Fruit fly (Drosophila melanogaster) whole organism, embryonic: ENCODE results near the gene Sld5.

Experiments
- CG10321 ChIP-seq: fragments of 200-800 bp; sonication (Bioruptor generic); IDR thresholded peaks from 2 replicates; pipeline ENCODE4 v1.3.6; 2022; ENCODE audit warnings: missing biosample characterization, missing genetic modification characterization
- CG10543 ChIP-seq: fragments of 200-800 bp; sonication (Bioruptor generic); optimal IDR thresholded peaks from 3 replicates; lab custom pipeline; 2017; ENCODE audit warnings: missing biosample characterization, mild to moderate bottlenecking, missing genetic modification characterization, moderate library complexity
- CG11456 ChIP-seq: fragments of 200-800 bp; sonication (Bioruptor generic); IDR thresholded peaks from 3 replicates; pipeline ENCODE4 v1.3.6; 2022; ENCODE audit warnings: missing biosample characterization, missing genetic modification characterization
- CG13123 ChIP-seq: fragments of 200-800 bp; sonication (Bioruptor generic); optimal IDR thresholded peaks from 2 replicates; lab custom pipeline; 2016; ENCODE audit warnings: missing biosample characterization, missing genetic modification characterization
- CG13287 ChIP-seq: fragments of 200-800 bp; sonication (Bioruptor generic); IDR thresholded peaks from 2 replicates; pipeline ENCODE4 v1.3.6; 2022; ENCODE audit warnings: missing biosample characterization, missing genetic modification characterization; ENCODE audit not compliant: partially characterized antibody
- CG14014 ChIP-seq: fragments of 200-800 bp; sonication (Bioruptor generic); IDR thresholded peaks from 2 replicates; pipeline ENCODE4 v1.3.6; 2022; ENCODE audit warnings: missing biosample characterization, missing genetic modification characterization
- CG1529 ChIP-seq: fragments of 200-800 bp; sonication (Bioruptor generic); optimal IDR thresholded peaks from 3 replicates; lab custom pipeline; 2018; ENCODE audit warnings: missing biosample characterization, missing genetic modification characterization
- CG17612 ChIP-seq: fragments of 200-800 bp; sonication (Bioruptor generic); IDR thresholded peaks from 2 replicates; pipeline ENCODE4 v1.3.6; 2022; ENCODE audit warnings: missing biosample characterization, missing genetic modification characterization
- CG30431 ChIP-seq: fragments of 200-800 bp; sonication (Bioruptor generic); optimal IDR thresholded peaks from 2 replicates; lab custom pipeline; 2017; ENCODE audit warnings: missing biosample characterization, missing genetic modification characterization
- CG3163 ChIP-seq: fragments of 200-800 bp; sonication (Bioruptor generic); optimal IDR thresholded peaks from 3 replicates; lab custom pipeline; 2016; ENCODE audit warnings: missing biosample characterization, missing genetic modification characterization
- CG3281 ChIP-seq: fragments of 200-800 bp; sonication (Bioruptor generic); optimal IDR thresholded peaks from 3 replicates; lab custom pipeline; 2017; ENCODE audit warnings: missing biosample characterization, mild to moderate bottlenecking, missing genetic modification characterization
- CG34376 ChIP-seq: fragments of 200-800 bp; sonication (Bioruptor generic); optimal IDR thresholded peaks from 2 replicates; lab custom pipeline; 2018; ENCODE audit warnings: missing biosample characterization, mild to moderate bottlenecking, missing genetic modification characterization
- CG3838 ChIP-seq: fragments of 200-800 bp; sonication (Bioruptor generic); optimal IDR thresholded peaks from 3 replicates; lab custom pipeline; 2016; ENCODE audit warnings: missing biosample characterization, missing genetic modification characterization
- CG4328 ChIP-seq: fragments of 200-800 bp; sonication (Bioruptor generic); optimal IDR thresholded peaks from 3 replicates; lab custom pipeline; 2017; ENCODE audit warnings: missing biosample characterization, missing genetic modification reagents, missing genetic modification characterization
- CG4424 ChIP-seq: fragments of 200-800 bp; sonication (Bioruptor generic); optimal IDR thresholded peaks from 3 replicates; lab custom pipeline; 2016; ENCODE audit warnings: missing biosample characterization, missing genetic modification characterization
- CG7928 ChIP-seq: fragments of 200-800 bp; sonication (Bioruptor generic); optimal IDR thresholded peaks from 2 replicates; lab custom pipeline; 2017; ENCODE audit warnings: missing biosample characterization, mild to moderate bottlenecking, missing genetic modification characterization
- CG7987 ChIP-seq: fragments of 200-800 bp; sonication (Bioruptor generic); optimal IDR thresholded peaks from 2 replicates; lab custom pipeline; 2018; ENCODE audit warnings: missing biosample characterization, mild to moderate bottlenecking, missing genetic modification characterization, moderate library complexity
- CG9932 ChIP-seq: fragments of 200-800 bp; sonication (Bioruptor generic); IDR thresholded peaks from 2 replicates; pipeline ENCODE4 v1.3.6; 2022; ENCODE audit warnings: missing biosample characterization, missing genetic modification characterization
- D19A ChIP-seq: fragments of 200-800 bp; optimal IDR thresholded peaks from 3 replicates; lab custom pipeline; 2019; ENCODE audit warnings: missing biosample characterization, mild to moderate bottlenecking, missing genetic modification characterization, moderate library complexity
- Dip3 ChIP-seq: fragments of 200-800 bp; sonication (Bioruptor generic); optimal IDR thresholded peaks from 3 replicates; lab custom pipeline; 2016; ENCODE audit warnings: missing biosample characterization, missing genetic modification characterization
- ERR ChIP-seq: fragments of 200-800 bp; sonication (Bioruptor generic); optimal IDR thresholded peaks from 2 replicates; lab custom pipeline; 2016; ENCODE audit warnings: missing biosample characterization, missing genetic modification characterization
- Eip74EF ChIP-seq, 2 experiments: fragments of 200-800 bp in 1 of 2; fragments of >200 bp in 1 of 2; sonication (Bioruptor generic) in 1 of 2; optimal IDR thresholded peaks; 2 replicates each; lab custom pipeline; 2017 to 2019; ENCODE audit warnings: missing biosample characterization in 2 of 2, missing genetic modification characterization in 2 of 2, mild to moderate bottlenecking in 1 of 2, moderate library complexity in 1 of 2
- Elba2 ChIP-seq: fragments of 200-800 bp; sonication (Bioruptor generic); optimal IDR thresholded peaks from 3 replicates; lab custom pipeline; 2016; ENCODE audit warnings: missing biosample characterization, missing genetic modification characterization
- Hr78 ChIP-seq, 2 experiments: fragments of 200-800 bp in 1 of 2; fragments of >200 bp in 1 of 2; sonication (Bioruptor generic) in 1 of 2; optimal IDR thresholded peaks; 2 replicates each; lab custom pipeline; 2017 to 2019; ENCODE audit warnings: missing biosample characterization in 2 of 2, missing genetic modification characterization in 2 of 2, mild to moderate bottlenecking in 1 of 2, moderate library complexity in 1 of 2
- Jarid2 ChIP-seq: fragments of 200-800 bp; sonication (Bioruptor generic); optimal IDR thresholded peaks from 3 replicates; lab custom pipeline; 2017; ENCODE audit warnings: mild to moderate bottlenecking, missing biosample characterization, missing genetic modification reagents, missing genetic modification characterization
- MBD-R2 ChIP-seq: fragments of 200-800 bp; sonication (Bioruptor generic); IDR thresholded peaks from 2 replicates; pipeline ENCODE4 v1.3.6; 2022; ENCODE audit warnings: missing biosample characterization, missing genetic modification characterization
- Mad ChIP-seq: fragments of 200-800 bp; sonication (Bioruptor generic); optimal IDR thresholded peaks from 2 replicates; lab custom pipeline; 2016; ENCODE audit warnings: missing biosample characterization, missing genetic modification characterization
- Max ChIP-seq: fragments of 200-800 bp; sonication (Bioruptor generic); optimal IDR thresholded peaks from 2 replicates; lab custom pipeline; 2016; ENCODE audit warnings: missing biosample characterization, mild to moderate bottlenecking, missing genetic modification characterization
- Mes4 ChIP-seq: fragments of 200-800 bp; sonication (Bioruptor generic); optimal IDR thresholded peaks from 2 replicates; lab custom pipeline; 2016; ENCODE audit warnings: missing biosample characterization, missing genetic modification characterization
- Myb ChIP-seq: fragments of 200-800 bp; sonication (Bioruptor generic); optimal IDR thresholded peaks from 2 replicates; lab custom pipeline; 2016; ENCODE audit warnings: missing biosample characterization, missing genetic modification characterization
- Nf-YA ChIP-seq: fragments of 200-800 bp; sonication (Bioruptor generic); IDR thresholded peaks from 2 replicates; pipeline ENCODE4 v1.3.6; 2022; ENCODE audit warnings: missing biosample characterization, missing genetic modification characterization
- Taf1 ChIP-seq: fragments of 200-800 bp; sonication (Bioruptor generic); IDR thresholded peaks from 2 replicates; pipeline ENCODE4 v1.3.6; 2022; ENCODE audit warnings: missing biosample characterization, missing genetic modification characterization
- ab ChIP-seq: fragments of 200-800 bp; sonication (Bioruptor generic); optimal IDR thresholded peaks from 2 replicates; lab custom pipeline; 2016; ENCODE audit warnings: missing biosample characterization, missing genetic modification characterization
- ase ChIP-seq: fragments of 200-800 bp; sonication (Bioruptor generic); IDR thresholded peaks from 3 replicates; pipeline ENCODE4 v1.3.6; 2022; ENCODE audit warnings: missing biosample characterization, missing genetic modification characterization
- cato ChIP-seq: fragments of 200-800 bp; sonication (Bioruptor generic); optimal IDR thresholded peaks from 2 replicates; lab custom pipeline; 2016; ENCODE audit warnings: missing biosample characterization, missing genetic modification characterization, borderline replicate concordance
- dmrt11E ChIP-seq: fragments of 200-800 bp; sonication (Bioruptor generic); optimal IDR thresholded peaks from 3 replicates; lab custom pipeline; 2018; ENCODE audit warnings: missing biosample characterization, mild to moderate bottlenecking, missing genetic modification characterization, moderate library complexity
- fru ChIP-seq: fragments of >200 bp; optimal IDR thresholded peaks from 2 replicates; lab custom pipeline; 2017
- ham ChIP-seq: fragments of 200-800 bp; sonication (Bioruptor generic); IDR thresholded peaks from 2 replicates; pipeline ENCODE4 v1.3.6; 2022; ENCODE audit warnings: missing biosample characterization, missing genetic modification characterization
- insv ChIP-seq, 2 experiments: fragments of 200-800 bp; sonication (Bioruptor generic); optimal IDR thresholded peaks; 3 replicates each; lab custom pipeline; 2016 to 2018; ENCODE audit warnings: missing biosample characterization in 2 of 2, missing genetic modification characterization in 2 of 2
- jing ChIP-seq: fragments of 200-800 bp; sonication (Bioruptor generic); optimal IDR thresholded peaks from 2 replicates; lab custom pipeline; 2018; ENCODE audit warnings: missing biosample characterization, mild to moderate bottlenecking, missing genetic modification characterization
- lmd ChIP-seq: fragments of 200-800 bp; sonication (Bioruptor generic); IDR thresholded peaks from 2 replicates; pipeline ENCODE4 v1.3.6; 2022; ENCODE audit warnings: missing biosample characterization, missing genetic modification characterization
- nom ChIP-seq: fragments of 200-800 bp; sonication (Bioruptor generic); optimal IDR thresholded peaks from 2 replicates; lab custom pipeline; 2017; ENCODE audit warnings: missing biosample characterization, missing genetic modification characterization, mild to moderate bottlenecking, moderate library complexity, missing genetic modification reagents
- p53 ChIP-seq: fragments of 200-800 bp; sonication (Bioruptor generic); optimal IDR thresholded peaks from 2 replicates; lab custom pipeline; 2016; ENCODE audit warnings: missing biosample characterization, missing genetic modification characterization
- ranshi ChIP-seq: fragments of 200-800 bp; sonication (Bioruptor generic); IDR thresholded peaks from 2 replicates; pipeline ENCODE4 v1.3.6; 2022; ENCODE audit warnings: missing biosample characterization, missing genetic modification characterization
- ro ChIP-seq: fragments of 200-800 bp; sonication (Bioruptor generic); IDR thresholded peaks from 2 replicates; pipeline ENCODE4 v1.3.6; 2022; ENCODE audit warnings: missing biosample characterization, missing genetic modification characterization
- sr ChIP-seq: fragments of 200-800 bp; sonication (Bioruptor generic); IDR thresholded peaks from 3 replicates; pipeline ENCODE4 v1.3.6; 2022; ENCODE audit warnings: missing biosample characterization, missing genetic modification characterization
- usp ChIP-seq: fragments of >200 bp; optimal IDR thresholded peaks from 2 replicates; lab custom pipeline; 2017; ENCODE audit warnings: missing biosample characterization, missing genetic modification characterization
- zfh2 ChIP-seq: fragments of 200-800 bp; sonication (Bioruptor generic); optimal IDR thresholded peaks from 2 replicates; lab custom pipeline; 2016; ENCODE audit warnings: missing biosample characterization, missing genetic modification characterization

Gene Sld5

DNA sequence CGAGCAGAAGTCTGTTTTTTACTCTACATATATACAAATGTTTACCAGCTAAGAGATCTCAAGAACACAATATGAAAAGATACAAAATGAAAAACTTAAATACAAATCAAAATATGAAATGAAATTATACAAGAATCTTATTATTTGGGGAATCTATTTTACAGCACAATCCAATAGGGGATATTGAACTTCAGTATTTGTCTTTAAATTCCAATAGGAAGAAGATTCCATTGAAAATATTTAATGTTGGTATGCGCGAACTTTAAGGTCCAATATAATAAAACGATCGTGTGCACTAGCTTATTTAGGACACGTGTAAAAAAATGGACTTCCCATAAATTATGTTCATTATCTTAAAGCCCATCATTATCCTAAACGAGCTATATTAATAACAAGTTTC lies 18.4 kb downstream of the Sld5 start:
- TF ChIP-seq insv (GFP tag; optimal IDR thresholded peaks at IDR 0.05; lab: Kevin White, UChicago) (peak in 1 of 2 experiments; percentile 51), jing (GFP tag; lab: Kevin White, UChicago) (no peak), ab (GFP tag; lab: Kevin White, UChicago) (no peak), CG34376 (no peak), Nf-YA (GFP tag; lab: Robert Waterston, UW) (no peak), Hr78 (GFP tag; optimal IDR thresholded peaks at IDR 0.05; lab: Kevin White, UChicago) (no peak), CG17612 (no peak), dmrt11E (no peak), nom (GFP tag; lab: Kevin White, UChicago) (no peak), CG3838 (GFP tag; lab: Kevin White, UChicago) (no peak), ham (no peak), MBD-R2 (GFP tag; lab: Robert Waterston, UW) (no peak), Elba2 (GFP tag; lab: Kevin White, UChicago) (peak; percentile 75)

DNA sequence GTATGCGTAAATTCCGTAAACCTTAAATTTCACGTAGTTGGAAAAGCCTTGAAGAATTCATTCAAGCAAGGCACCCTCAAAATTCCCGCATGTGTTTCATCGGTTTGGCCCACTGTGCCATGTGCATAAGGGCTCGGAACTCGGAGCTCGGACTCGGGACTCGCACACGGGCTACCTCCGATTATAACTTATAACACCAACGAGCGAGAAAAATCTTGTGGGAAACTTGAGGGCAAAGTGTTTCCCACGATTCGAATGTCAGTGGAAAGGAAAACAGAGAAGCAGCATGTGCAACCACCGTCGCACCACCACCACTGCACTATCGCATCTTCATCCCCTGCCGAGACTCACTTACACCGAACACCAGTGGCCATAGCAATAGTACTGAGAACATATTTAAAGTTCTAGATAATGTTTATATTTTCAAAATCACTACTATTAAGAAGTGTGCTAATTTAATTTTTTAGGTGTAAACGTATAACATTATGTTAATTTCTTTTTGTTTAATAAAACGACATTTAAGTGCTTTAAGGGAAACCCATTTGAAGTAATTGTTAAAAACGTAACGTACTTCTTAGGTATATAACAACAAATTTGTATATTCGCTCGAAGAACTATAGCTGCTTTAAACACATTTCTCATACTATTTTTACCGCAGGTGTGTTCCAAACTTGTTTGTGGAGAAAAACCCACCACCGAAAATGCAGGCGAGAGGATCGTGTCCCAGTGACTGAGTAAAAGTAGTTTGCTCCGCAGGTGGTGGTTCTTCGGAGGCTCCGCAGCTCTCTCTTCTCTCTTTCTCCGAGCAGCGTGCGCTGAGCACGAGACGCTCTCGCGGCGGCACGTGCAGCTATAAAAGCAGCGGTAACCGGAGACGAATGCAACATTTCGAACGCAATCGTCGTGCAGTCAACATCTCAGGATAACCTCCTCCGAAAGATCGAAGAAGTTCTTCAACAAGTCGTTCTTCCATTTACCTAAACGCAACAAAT lies 19.9 kb downstream of the Sld5 start:
- no peak for TF ChIP-seq CG11456
- TF ChIP-seq ase (GFP tag; lab: Robert Waterston, UW): no peak; the same call in 2 of the 3 replicates
- peak; percentile 31 to 37 for TF ChIP-seq insv (GFP tag; optimal IDR thresholded peaks at IDR 0.05; lab: Kevin White, UChicago)
- no peak for TF ChIP-seq p53 (GFP tag; lab: Kevin White, UChicago)
- TF ChIP-seq lmd (GFP tag; lab: Robert Waterston, UW): no peak; the same call in 1 of the 2 replicates
- TF ChIP-seq Nf-YA (GFP tag; lab: Robert Waterston, UW): no peak
- peak; percentile 40 for TF ChIP-seq Max
- TF ChIP-seq CG13123 (GFP tag; lab: Kevin White, UChicago): peak; percentile 68
- TF ChIP-seq fru (lab: Kevin White, UChicago): no peak
- TF ChIP-seq Mes4 (GFP tag; lab: Kevin White, UChicago): peak; percentile 79
- peak; percentile 89 for TF ChIP-seq CG4328 (GFP tag; lab: Kevin White, UChicago)
- TF ChIP-seq Dip3 (GFP tag; lab: Kevin White, UChicago): no peak
- no peak for TF ChIP-seq usp
- TF ChIP-seq ro (GFP tag; lab: Robert Waterston, UW): peak; percentile 27; the same call in 1 of the 2 replicates
- TF ChIP-seq D19A (tag; lab: Kevin White, UChicago): peak; percentile 96
- TF ChIP-seq CG7987: peak; percentile 31
- TF ChIP-seq ranshi (GFP tag; lab: Robert Waterston, UW): peak; percentile 39; the same call in 1 of the 2 replicates
- TF ChIP-seq CG4424 (GFP tag; lab: Kevin White, UChicago): peak; percentile 87
- no peak for TF ChIP-seq CG7928 (GFP tag; lab: Kevin White, UChicago)
- TF ChIP-seq CG14014 (GFP tag; lab: Robert Waterston, UW): no peak
- no peak for TF ChIP-seq CG13287 (GFP tag; lab: Robert Waterston, UW)
- TF ChIP-seq CG1529 (GFP tag; lab: Kevin White, UChicago): peak; percentile 96
- TF ChIP-seq cato (GFP tag; lab: Kevin White, UChicago): peak; percentile 59
- peak; percentile 62 for TF ChIP-seq CG10543 (GFP tag; lab: Kevin White, UChicago)
- TF ChIP-seq Eip74EF (GFP tag; optimal IDR thresholded peaks at IDR 0.05; lab: Kevin White, UChicago): peak in 1 of 2 experiments; percentile 94
- peak; percentile 64 for TF ChIP-seq Mad (GFP tag; lab: Kevin White, UChicago)
- no peak for TF ChIP-seq sr (GFP tag; lab: Robert Waterston, UW)
- TF ChIP-seq CG10321 (GFP tag; lab: Robert Waterston, UW): no peak
- TF ChIP-seq CG30431 (GFP tag; lab: Kevin White, UChicago): peak; percentile 86
- TF ChIP-seq zfh2 (GFP tag; lab: Kevin White, UChicago): no peak
- TF ChIP-seq CG9932: no peak
- peak; percentile 11 for TF ChIP-seq CG3281 (GFP tag; lab: Kevin White, UChicago)
- TF ChIP-seq Taf1: no peak
- peak; percentile 28 for TF ChIP-seq CG3163 (GFP tag; lab: Kevin White, UChicago)
- TF ChIP-seq ERR (GFP tag; lab: Kevin White, UChicago): no peak
- TF ChIP-seq Myb: peak; percentile 30
- TF ChIP-seq Jarid2 (GFP tag; lab: Kevin White, UChicago): peak; percentile 63
